Fruit fly (Drosophila melanogaster) whole organism, prepupa: ENCODE data around the gene CG6733.

Experiments used
- CG11762 ChIP-seq: fragments of 200-800 bp; sonication (Bioruptor generic); optimal IDR thresholded peaks from 3 replicates; lab custom pipeline; 2016; ENCODE audit warnings: missing biosample characterization, missing genetic modification characterization; ENCODE audit not compliant: insufficient read depth
- spab ChIP-seq: fragments of 200-800 bp; sonication (Bioruptor generic); optimal IDR thresholded peaks from 2 replicates; lab custom pipeline; 2017; ENCODE audit warnings: missing biosample characterization, mild to moderate bottlenecking, missing genetic modification characterization, missing genetic modification reagents

DNA sequence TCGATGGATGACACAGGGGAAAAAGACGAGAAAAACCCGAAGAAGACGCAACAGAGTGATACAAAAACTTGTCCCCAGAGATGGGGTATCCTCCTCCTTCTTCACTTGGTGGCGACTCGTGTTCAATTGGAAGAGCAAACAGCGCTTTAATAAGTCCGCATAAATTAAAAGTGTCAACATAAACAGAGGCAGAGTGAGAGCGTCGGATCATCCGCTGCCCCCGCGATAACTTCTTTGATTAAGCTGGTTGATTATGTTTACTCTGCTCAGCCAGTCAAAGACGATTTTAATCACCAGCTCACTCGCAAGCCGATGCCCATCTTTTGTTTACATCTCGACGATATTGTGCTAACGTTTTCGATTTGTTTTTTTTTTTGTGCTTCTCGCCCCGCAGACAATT is 22.3 kb downstream of the CG6733 start:
- TF ChIP-seq CG11762 (no peak), spab (GFP tag; lab: Kevin White, UChicago) (no peak)
